Fruit fly (Drosophila melanogaster) whole organism, embryonic: ENCODE measurements around the gene Cyp4ac1.

Experiments used
- Abd-B ChIP-seq: fragments of 200-800 bp; sonication (Bioruptor generic); optimal IDR thresholded peaks from 2 replicates; lab custom pipeline; 2018; ENCODE audit warnings: missing biosample characterization, mild to moderate bottlenecking, missing genetic modification characterization, moderate library complexity
- Atf-2 ChIP-seq: fragments of 200-800 bp; sonication (Bioruptor generic); optimal IDR thresholded peaks from 2 replicates; lab custom pipeline; 2016; ENCODE audit warnings: missing biosample characterization, missing genetic modification characterization
- CG11560 ChIP-seq: fragments of 200-800 bp; sonication (Bioruptor generic); IDR thresholded peaks from 3 replicates; pipeline ENCODE4 v1.3.6; 2022; ENCODE audit warnings: missing biosample characterization, missing genetic modification characterization
- CG12155 ChIP-seq: fragments of 200-800 bp; sonication (Bioruptor generic); optimal IDR thresholded peaks from 3 replicates; lab custom pipeline; 2016; ENCODE audit warnings: missing biosample characterization, missing genetic modification characterization
- CG12391 ChIP-seq: fragments of 200-800 bp; sonication (Bioruptor generic); optimal IDR thresholded peaks from 3 replicates; lab custom pipeline; 2018; ENCODE audit warnings: missing biosample characterization, mild to moderate bottlenecking, missing genetic modification characterization, moderate library complexity
- CG13123 ChIP-seq: fragments of 200-800 bp; sonication (Bioruptor generic); optimal IDR thresholded peaks from 2 replicates; lab custom pipeline; 2016; ENCODE audit warnings: missing biosample characterization, missing genetic modification characterization
- CG13624 ChIP-seq: fragments of 200-800 bp; sonication (Bioruptor generic); optimal IDR thresholded peaks from 2 replicates; lab custom pipeline; 2016; ENCODE audit warnings: missing biosample characterization, missing genetic modification characterization
- CG14050 ChIP-seq: fragments of 200-800 bp; sonication (Bioruptor generic); IDR thresholded peaks from 3 replicates; pipeline ENCODE4 v1.3.6; 2022; ENCODE audit warnings: missing biosample characterization, missing genetic modification characterization
- CG1603 ChIP-seq: fragments of 200-800 bp; sonication (Bioruptor generic); optimal IDR thresholded peaks from 2 replicates; lab custom pipeline; 2019; ENCODE audit warnings: missing biosample characterization, mild to moderate bottlenecking, missing genetic modification characterization, moderate library complexity
- CG17361 ChIP-seq: fragments of 200-800 bp; sonication (Bioruptor generic); IDR thresholded peaks from 3 replicates; pipeline ENCODE4 v1.3.6; 2022; ENCODE audit warnings: missing biosample characterization, missing genetic modification characterization
- CG17829 ChIP-seq: fragments of 200-800 bp; optimal IDR thresholded peaks from 2 replicates; lab custom pipeline; 2019; ENCODE audit warnings: missing biosample characterization, mild to moderate bottlenecking, missing genetic modification characterization, moderate library complexity
- CG2129 ChIP-seq: fragments of 200-800 bp; sonication (Bioruptor generic); IDR thresholded peaks from 2 replicates; pipeline ENCODE4 v1.3.6; 2022; ENCODE audit warnings: missing biosample characterization, missing genetic modification characterization; ENCODE audit not compliant: partially characterized antibody
- CG2712 ChIP-seq: fragments of 200-800 bp; optimal IDR thresholded peaks from 3 replicates; lab custom pipeline; 2019; ENCODE audit warnings: missing biosample characterization, mild to moderate bottlenecking, missing genetic modification characterization, moderate library complexity
- CG3847 ChIP-seq: fragments of 200-800 bp; sonication (Bioruptor generic); IDR thresholded peaks from 2 replicates; pipeline ENCODE4 v1.3.6; 2022; ENCODE audit warnings: missing biosample characterization, missing genetic modification characterization
- CG6791 ChIP-seq: fragments of 200-800 bp; sonication (Bioruptor generic); IDR thresholded peaks from 3 replicates; pipeline ENCODE4 v1.3.6; 2022; ENCODE audit warnings: missing biosample characterization, missing genetic modification characterization; ENCODE audit not compliant: partially characterized antibody
- CG8359 ChIP-seq: fragments of 200-800 bp; sonication (Bioruptor generic); optimal IDR thresholded peaks from 2 replicates; lab custom pipeline; 2017; ENCODE audit warnings: missing biosample characterization, mild to moderate bottlenecking, missing genetic modification characterization, borderline replicate concordance
- CG8924 ChIP-seq: fragments of 200-800 bp; optimal IDR thresholded peaks from 3 replicates; lab custom pipeline; 2019; ENCODE audit warnings: missing biosample characterization, mild to moderate bottlenecking, missing genetic modification characterization, moderate library complexity
- Hey ChIP-seq: fragments of 200-800 bp; sonication (Bioruptor generic); optimal IDR thresholded peaks from 3 replicates; lab custom pipeline; 2018; ENCODE audit warnings: missing biosample characterization, mild to moderate bottlenecking, missing genetic modification characterization
- Hr78 ChIP-seq, 2 experiments: fragments of 200-800 bp in 1 of 2; fragments of >200 bp in 1 of 2; sonication (Bioruptor generic) in 1 of 2; optimal IDR thresholded peaks; 2 replicates each; lab custom pipeline; 2017 to 2019; ENCODE audit warnings: missing biosample characterization in 2 of 2, missing genetic modification characterization in 2 of 2, mild to moderate bottlenecking in 1 of 2, moderate library complexity in 1 of 2
- MBD-R2 ChIP-seq: fragments of 200-800 bp; sonication (Bioruptor generic); IDR thresholded peaks from 2 replicates; pipeline ENCODE4 v1.3.6; 2022; ENCODE audit warnings: missing biosample characterization, missing genetic modification characterization
- Med ChIP-seq: fragments of 200-800 bp; sonication (Bioruptor generic); peaks from one replicate; lab custom pipeline; 2016; ENCODE audit warnings: missing biosample characterization, missing genetic modification characterization, mild to moderate bottlenecking, inconsistent platforms, moderate library complexity
- Rx ChIP-seq: fragments of 200-800 bp; sonication (Bioruptor generic); IDR thresholded peaks from 2 replicates; pipeline ENCODE4 v1.3.6; 2022; ENCODE audit warnings: missing biosample characterization, missing genetic modification characterization
- Scr ChIP-seq: fragments of 200-800 bp; sonication (Bioruptor generic); IDR thresholded peaks from 2 replicates; pipeline ENCODE4 v1.3.6; 2022; ENCODE audit warnings: missing biosample characterization, missing genetic modification characterization; ENCODE audit not compliant: partially characterized antibody
- Sry-β ChIP-seq: fragments of 200-800 bp; sonication (Bioruptor generic); optimal IDR thresholded peaks from 2 replicates; lab custom pipeline; 2018; ENCODE audit warnings: missing biosample characterization, mild to moderate bottlenecking, missing genetic modification characterization, moderate library complexity
- amos ChIP-seq: fragments of 200-800 bp; sonication (Bioruptor generic); IDR thresholded peaks from 2 replicates; pipeline ENCODE4 v1.3.6; 2022; ENCODE audit warnings: missing biosample characterization, missing genetic modification characterization; ENCODE audit not compliant: partially characterized antibody
- crol ChIP-seq: fragments of 200-800 bp; sonication (Bioruptor generic); IDR thresholded peaks from 2 replicates; pipeline ENCODE4 v1.3.6; 2022; ENCODE audit warnings: missing biosample characterization, missing genetic modification characterization
- exex ChIP-seq: fragments of 200-800 bp; sonication (Bioruptor generic); optimal IDR thresholded peaks from 4 replicates; lab custom pipeline; 2018; ENCODE audit warnings: missing biosample characterization, mild to moderate bottlenecking, missing genetic modification characterization, moderate library complexity
- h ChIP-seq: fragments of >200 bp; optimal IDR thresholded peaks from 2 replicates; lab custom pipeline; 2017
- lab ChIP-seq: fragments of 200-800 bp; sonication (Bioruptor generic); optimal IDR thresholded peaks from 3 replicates; lab custom pipeline; 2017; ENCODE audit warnings: missing biosample characterization, missing genetic modification characterization, mild to moderate bottlenecking, moderate library complexity, missing genetic modification reagents
- pho ChIP-seq: fragments of 200-800 bp; sonication (Bioruptor generic); optimal IDR thresholded peaks from 2 replicates; lab custom pipeline; 2016; ENCODE audit warnings: missing biosample characterization, missing genetic modification characterization
- ro ChIP-seq: fragments of 200-800 bp; sonication (Bioruptor generic); IDR thresholded peaks from 2 replicates; pipeline ENCODE4 v1.3.6; 2022; ENCODE audit warnings: missing biosample characterization, missing genetic modification characterization
- sens ChIP-seq: fragments of 200-800 bp; sonication (Bioruptor generic); peaks from one replicate; lab custom pipeline; 2016; ENCODE audit warnings: missing biosample characterization, missing genetic modification characterization
- sqz ChIP-seq: fragments of 200-800 bp; sonication (Bioruptor generic); optimal IDR thresholded peaks from 3 replicates; lab custom pipeline; 2018; ENCODE audit warnings: missing biosample characterization, mild to moderate bottlenecking, missing genetic modification characterization
- tap ChIP-seq: fragments of 200-800 bp; optimal IDR thresholded peaks from 3 replicates; lab custom pipeline; 2019; ENCODE audit warnings: missing biosample characterization, mild to moderate bottlenecking, missing genetic modification characterization, moderate library complexity
- vvl ChIP-seq: fragments of 200-800 bp; sonication (Bioruptor generic); IDR thresholded peaks from 2 replicates; pipeline ENCODE4 v1.3.6; 2022; ENCODE audit warnings: missing biosample characterization, missing genetic modification characterization

The Cyp4ac1 gene

dm6 chr2L:5263343-5264051 lies at the start of gene Cyp4ac1:
Gene Cyp4ac1, plus strand, starts transcription at chr2L:5264001.
- TF ChIP-seq CG17829 (tag; lab: Kevin White, UChicago) (no peak), Abd-B (no peak), CG8359 (GFP tag; lab: Kevin White, UChicago) (no peak), CG1603 (tag; lab: Kevin White, UChicago) (no peak), CG13123 (GFP tag; lab: Kevin White, UChicago) (no peak), Scr (GFP tag; lab: Robert Waterston, UW) (no peak), lab (GFP tag; lab: Kevin White, UChicago) (peak; percentile 53), MBD-R2 (GFP tag; lab: Robert Waterston, UW) (no peak), CG3847 (GFP tag; lab: Robert Waterston, UW) (no peak), crol (no peak), amos (GFP tag; lab: Robert Waterston, UW) (no peak), Hr78 (GFP tag; optimal IDR thresholded peaks at IDR 0.05; lab: Kevin White, UChicago) (no peak), CG2129 (no peak), exex (peak; percentile 78), CG17361 (GFP tag; lab: Robert Waterston, UW) (no peak), vvl (GFP tag; lab: Robert Waterston, UW) (no peak), sqz (no peak), CG6791 (GFP tag; lab: Robert Waterston, UW) (no peak), sens (GFP tag; lab: Kevin White, UChicago) (peak; percentile 13), CG8924 (tag; lab: Kevin White, UChicago) (no peak), CG14050 (GFP tag; lab: Robert Waterston, UW) (no peak), CG12155 (GFP tag; lab: Kevin White, UChicago) (no peak), h (no peak), Sry-β (GFP tag; lab: Kevin White, UChicago) (no peak), CG13624 (no peak)

- TF ChIP-seq Hey (tag; lab: Kevin White, UChicago), result no peak
- no peak for TF ChIP-seq CG11560 (tag; lab: Robert Waterston, UW)
Measured at dm6 chr2L:5214981-5215380, 48.8 kb upstream of the Cyp4ac1 start, which contains the start of gene CG7742. Gene CG7742, minus strand, starts transcription at chr2L:5215081.

- no peak for TF ChIP-seq CG12391 (tag; lab: Kevin White, UChicago)
- TF ChIP-seq ro (GFP tag; lab: Robert Waterston, UW), result no peak
- TF ChIP-seq Atf-2 (GFP tag; lab: Kevin White, UChicago), result no peak
- TF ChIP-seq CG2712 (tag; lab: Kevin White, UChicago), result no peak
- no peak for TF ChIP-seq tap
- TF ChIP-seq pho, result no peak
Measured at dm6 chr2L:5216442-5216841, 47.4 kb upstream of the Cyp4ac1 start, which contains the start of the genes CG14034 and TpnC25D. Gene CG14034, minus strand, starts transcription at chr2L:5216542. Gene TpnC25D, plus strand, starts transcription at chr2L:5216701.

dm6 chr2L:5223317-5223716 lies 40.5 kb upstream of the Cyp4ac1 start:
- peak; percentile 98 for TF ChIP-seq CG8359 (GFP tag; lab: Kevin White, UChicago)
- TF ChIP-seq Med, result peak; percentile 31
- no peak for TF ChIP-seq Rx (GFP tag; lab: Robert Waterston, UW)
